Fruit fly (Drosophila melanogaster) Kc167 (cell line): ENCODE measurements around the gene Grip128.

Experiments
- Myc ChIP-seq: fragments of >200 bp; optimal IDR thresholded peaks from 2 replicates; lab custom pipeline; 2017; ENCODE audit warnings: missing external identifiers
- Sin3A ChIP-seq: fragments of >200 bp; optimal IDR thresholded peaks from 2 replicates; lab custom pipeline; 2018; ENCODE audit warnings: missing external identifiers
- h ChIP-seq: fragments of >200 bp; optimal IDR thresholded peaks from 3 replicates; lab custom pipeline; 2018; ENCODE audit warnings: missing external identifiers
- insv ChIP-seq: fragments of >200 bp; optimal IDR thresholded peaks from 3 replicates; lab custom pipeline; 2018; ENCODE audit warnings: missing external identifiers
- psq ChIP-seq: fragments of >200 bp; optimal IDR thresholded peaks from 2 replicates; lab custom pipeline; 2017; ENCODE audit warnings: missing external identifiers
- ttk ChIP-seq: sonication (Bioruptor generic); optimal IDR thresholded peaks from 2 replicates; lab custom pipeline; 2017; ENCODE audit warnings: missing external identifiers

DNA sequence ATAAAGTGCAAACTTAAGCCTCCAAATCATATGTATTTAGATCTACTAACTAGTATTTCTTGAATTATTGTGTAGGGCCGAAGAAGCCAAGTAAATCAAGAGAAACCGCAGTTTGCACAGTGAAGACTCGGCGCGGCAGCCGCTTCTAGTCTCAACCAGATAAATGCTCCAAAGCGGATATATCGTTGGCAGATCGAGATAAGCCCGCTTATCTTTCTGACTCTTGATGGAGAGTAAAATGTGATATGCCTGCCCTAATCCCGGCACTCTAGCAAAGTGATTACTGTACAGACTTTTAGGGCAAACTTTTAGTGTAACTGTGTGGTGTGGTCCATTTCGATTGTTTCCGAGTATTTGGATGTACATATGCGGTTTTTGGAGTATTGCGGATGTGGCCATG is 23.1 kb downstream of the Grip128 start:
- TF ChIP-seq h (no peak), Myc (lab: Kevin White, UChicago) (no peak), Sin3A (lab: Kevin White, UChicago) (no peak), ttk (lab: Kevin White, UChicago) (no peak), psq (no peak), insv (no peak)
